Worm (Caenorhabditis elegans): Measurements from ENCODE around the gene dcr-1.

- TF ChIP-seq ztf-11 (tag; optimal IDR thresholded peaks at IDR 0.05) (no peak), snpc-4 (tag; optimal IDR thresholded peaks at IDR 0.05) (no peak), blmp-1 (tag; optimal IDR thresholded peaks at IDR 0.05) (no peak), ces-1 (GFP tag; optimal IDR thresholded peaks at IDR 0.05) (no peak), zip-8 (tag; optimal IDR thresholded peaks at IDR 0.05) (no peak), elt-1 (tag; optimal IDR thresholded peaks at IDR 0.05; ENCODE audit: borderline replicate concordance, insufficient read depth) (no peak), lsy-2 (tag; optimal IDR thresholded peaks at IDR 0.05) (no peak), unc-39 (tag; optimal IDR thresholded peaks at IDR 0.05) (no peak), ham-2 (GFP tag; optimal IDR thresholded peaks at IDR 0.05) (no peak), nhr-76 (tag; optimal IDR thresholded peaks at IDR 0.05) (no peak), unc-62 (GFP tag; optimal IDR thresholded peaks at IDR 0.05) (no peak), nhr-12 (tag; optimal IDR thresholded peaks at IDR 0.05) (no peak), sem-2 (GFP tag; optimal IDR thresholded peaks at IDR 0.05) (no peak), elt-3 (tag; optimal IDR thresholded peaks at IDR 0.05) (no peak)
These were observed 58.0 kb downstream of the dcr-1 start, which contains the start of gene F44B9.2 for ce11 chrIII:8022077-8022476.

Measured in whole organism, mixed stage, embryonic.